Fruit fly (Drosophila melanogaster): ENCODE results near the gene E2f1.

- TF ChIP-seq psq (optimal IDR thresholded peaks at IDR 0.05), result no peak
- no peak for TF ChIP-seq ttk (optimal IDR thresholded peaks at IDR 0.05)
- TF ChIP-seq Sin3A (optimal IDR thresholded peaks at IDR 0.05), result no peak
- no peak for TF ChIP-seq h (optimal IDR thresholded peaks at IDR 0.05)
- TF ChIP-seq insv (optimal IDR thresholded peaks at IDR 0.05), result no peak
- TF ChIP-seq Myc (optimal IDR thresholded peaks at IDR 0.05), result no peak
These were observed 21.4 kb upstream of the E2f1 start for dm6 chr3R:21682041-21682440.
